Worm (Caenorhabditis elegans) whole organism, late embryonic: Measurements from ENCODE around the gene F01D5.10.

Source experiments
- ama-1 ChIP-seq: fragments of 150-350 bp; optimal IDR thresholded peaks from 2 replicates; lab custom pipeline; 2014
- elt-2 ChIP-seq: sonication (generic microtip); optimal IDR thresholded peaks from 2 replicates; lab custom pipeline; 2016; ENCODE audit warnings: missing genetic modification reagents, missing genetic modification characterization, missing compliant biosample characterization
- ztf-16 ChIP-seq: sonication (generic microtip); optimal IDR thresholded peaks from 2 replicates; lab custom pipeline; 2017; ENCODE audit warnings: missing genetic modification characterization, missing compliant biosample characterization

ce11 chrII:14034559-14034958 is 13.4 kb upstream of the F01D5.10 start:
- no peak for TF ChIP-seq ztf-16 (tag; lab: Kevin White, UChicago)
- no peak for TF ChIP-seq elt-2 (tag; lab: Kevin White, UChicago)
- no peak for TF ChIP-seq ama-1 (lab: Kevin White, UChicago)
